Worm (Caenorhabditis elegans) whole organism, L4/young adult: ENCODE data around the gene gcn-1.

Source experiments
- W03F9.2 ChIP-seq: fragments of 150-350 bp; optimal IDR thresholded peaks from 2 replicates; lab custom pipeline; 2014; ENCODE audit warnings: missing biosample characterization, missing genetic modification characterization
- dao-5 ChIP-seq: sonication (generic microtip); optimal IDR thresholded peaks from 2 replicates; lab custom pipeline; 2016; ENCODE audit warnings: missing genotype, missing genetic modification characterization, moderate library complexity, missing compliant biosample characterization
- him-1 ChIP-seq: sonication (generic microtip); optimal IDR thresholded peaks from 2 replicates; lab custom pipeline; 2016; ENCODE audit warnings: missing genotype, missing genetic modification reagents, missing genetic modification characterization, missing compliant biosample characterization

gcn-1 gene

ce11 chrIII:2151480-2151995, at the start of gene gcn-1:
gcn-1 (plus strand) TSS chrIII:2151945.
- TF ChIP-seq him-1 (tag; lab: Kevin White, UChicago) (no peak), W03F9.2 (tag; lab: Kevin White, UChicago) (peak; percentile 25), dao-5 (tag; lab: Kevin White, UChicago) (no peak)

ce11 chrIII:2105935-2106334, 45.8 kb upstream of the gcn-1 start:
- TF ChIP-seq W03F9.2 (tag; lab: Kevin White, UChicago), result no peak
- no peak for TF ChIP-seq dao-5 (tag; lab: Kevin White, UChicago)
- no peak for TF ChIP-seq him-1 (tag; lab: Kevin White, UChicago)

- TF ChIP-seq him-1 (tag; lab: Kevin White, UChicago) (no peak), dao-5 (tag; lab: Kevin White, UChicago) (no peak), W03F9.2 (tag; lab: Kevin White, UChicago) (no peak)
These were observed 41.5 kb upstream of the gcn-1 start, which contains the start of gene Y48G9A.7 for ce11 chrIII:2110249-2110648. Y48G9A.7 (plus strand) TSS chrIII:2110549.

ce11 chrIII:2111376-2111775, 40.4 kb upstream of the gcn-1 start:
- TF ChIP-seq him-1 (tag; lab: Kevin White, UChicago), result no peak

- no peak for TF ChIP-seq dao-5 (tag; lab: Kevin White, UChicago)
- TF ChIP-seq him-1 (tag; lab: Kevin White, UChicago), result no peak
- no peak for TF ChIP-seq W03F9.2 (tag; lab: Kevin White, UChicago)
These were observed 39.7 kb upstream of the gcn-1 start for ce11 chrIII:2112009-2112408.

- TF ChIP-seq him-1 (tag; lab: Kevin White, UChicago), result no peak
- no peak for TF ChIP-seq W03F9.2 (tag; lab: Kevin White, UChicago)
- TF ChIP-seq dao-5 (tag; lab: Kevin White, UChicago), result no peak
These were observed 39.1 kb upstream of the gcn-1 start for ce11 chrIII:2112601-2113176.

- TF ChIP-seq him-1 (tag; lab: Kevin White, UChicago), result no peak
- TF ChIP-seq dao-5 (tag; lab: Kevin White, UChicago), result no peak
- TF ChIP-seq W03F9.2 (tag; lab: Kevin White, UChicago), result no peak
These were observed 36.4 kb upstream of the gcn-1 start for ce11 chrIII:2115322-2115721.

- no peak for TF ChIP-seq him-1 (tag; lab: Kevin White, UChicago)
- no peak for TF ChIP-seq dao-5 (tag; lab: Kevin White, UChicago)
- no peak for TF ChIP-seq W03F9.2 (tag; lab: Kevin White, UChicago)
These were observed 34.9 kb upstream of the gcn-1 start, which contains the start of gene Y48G9A.11 for ce11 chrIII:2116797-2117196. Y48G9A.11 (minus strand) TSS chrIII:2116897.

ce11 chrIII:2117541-2117940, 34.2 kb upstream of the gcn-1 start, which contains the start of gene Y48G9A.6:
Y48G9A.6 (plus strand) TSS chrIII:2117841.
- TF ChIP-seq him-1 (tag; lab: Kevin White, UChicago) (no peak), dao-5 (tag; lab: Kevin White, UChicago) (no peak), W03F9.2 (tag; lab: Kevin White, UChicago) (no peak)

- TF ChIP-seq dao-5 (tag; lab: Kevin White, UChicago) (no peak), him-1 (tag; lab: Kevin White, UChicago) (no peak), W03F9.2 (tag; lab: Kevin White, UChicago) (no peak)
These were observed 28.0 kb upstream of the gcn-1 start, which contains the start of gene frl-1 for ce11 chrIII:2123673-2124187. frl-1 (plus strand) TSS chrIII:2124137.

ce11 chrIII:2125936-2126335, 25.8 kb upstream of the gcn-1 start:
- no peak for TF ChIP-seq W03F9.2 (tag; lab: Kevin White, UChicago)
- TF ChIP-seq him-1 (tag; lab: Kevin White, UChicago), result no peak
- TF ChIP-seq dao-5 (tag; lab: Kevin White, UChicago), result no peak

- TF ChIP-seq him-1 (tag; lab: Kevin White, UChicago), result no peak
- no peak for TF ChIP-seq W03F9.2 (tag; lab: Kevin White, UChicago)
- TF ChIP-seq dao-5 (tag; lab: Kevin White, UChicago), result no peak
These were observed 22.4 kb upstream of the gcn-1 start for ce11 chrIII:2129377-2129776.

- TF ChIP-seq W03F9.2 (tag; lab: Kevin White, UChicago) (no peak), dao-5 (tag; lab: Kevin White, UChicago) (no peak), him-1 (tag; lab: Kevin White, UChicago) (no peak)
These were observed 21.8 kb upstream of the gcn-1 start for ce11 chrIII:2129991-2130390.

- TF ChIP-seq W03F9.2 (tag; lab: Kevin White, UChicago), result no peak
- no peak for TF ChIP-seq dao-5 (tag; lab: Kevin White, UChicago)
- no peak for TF ChIP-seq him-1 (tag; lab: Kevin White, UChicago)
These were observed 19.7 kb upstream of the gcn-1 start for ce11 chrIII:2132059-2132458.
